In the genomic region with DNA sequence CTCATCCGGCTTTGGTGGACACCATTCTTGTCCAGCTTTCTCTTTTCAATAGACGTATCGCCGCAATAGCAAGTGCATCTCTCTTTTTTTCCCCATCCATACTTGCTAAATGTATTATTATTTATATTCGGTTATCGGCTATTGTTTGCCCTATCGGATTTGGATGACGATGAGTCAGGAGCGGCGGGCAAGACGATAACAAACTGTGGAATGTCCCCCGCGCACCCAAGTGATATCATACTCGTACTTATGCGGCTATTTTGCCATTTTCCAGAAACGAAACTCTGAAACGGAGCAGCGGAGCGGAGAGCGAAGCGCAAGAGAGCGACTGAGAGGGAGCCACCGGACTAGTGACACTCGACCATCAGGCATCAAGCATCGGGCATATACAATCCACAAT, we compare ENCODE assay signal across 3 fruit fly cellular contexts.
TF ChIP-seq lines count a peak whose summit lies in the region.

No protein-coding gene starts in this region.

- TF ChIP-seq CTCF in whole organism, embryonic (GFP tag; optimal IDR thresholded peaks at IDR 0.05; lab: Kevin White, UChicago), result no peak

TF ChIP-seq in whole organism, embryonic, 481 proteins besides CTCF, POLR2A, EP300 and RAD21:
- TF ChIP-seq CG7271 (tag; optimal IDR thresholded peaks at IDR 0.05; lab: Kevin White, UChicago), result no peak
- TF ChIP-seq exex (tag; optimal IDR thresholded peaks at IDR 0.05; lab: Kevin White, UChicago), result no peak
- TF ChIP-seq Trl (optimal IDR thresholded peaks at IDR 0.05; lab: Kevin White, UChicago), result peak; percentile 28 to 41
- no peak for TF ChIP-seq Trl (GFP tag; optimal IDR thresholded peaks at IDR 0.05; lab: Kevin White, UChicago)
- peak; percentile 89 for TF ChIP-seq sug (tag; optimal IDR thresholded peaks at IDR 0.05; lab: Kevin White, UChicago)
- no peak for TF ChIP-seq MESR4 (GFP tag; optimal IDR thresholded peaks at IDR 0.05; lab: Kevin White, UChicago)
- TF ChIP-seq CG4404 (GFP tag; IDR thresholded peaks at IDR 0.05; lab: Robert Waterston, UW), result no peak
- TF ChIP-seq CG10431 (GFP tag; optimal IDR thresholded peaks at IDR 0.05; lab: Kevin White, UChicago), result no peak
- TF ChIP-seq CG32772 (GFP tag; IDR thresholded peaks at IDR 0.05; lab: Robert Waterston, UW), result no peak
- TF ChIP-seq kay (GFP tag; optimal IDR thresholded peaks at IDR 0.05; lab: Kevin White, UChicago), result peak; percentile 50
- no peak for TF ChIP-seq CG4424 (GFP tag; optimal IDR thresholded peaks at IDR 0.05; lab: Kevin White, UChicago)
- TF ChIP-seq CG6654 (GFP tag; optimal IDR thresholded peaks at IDR 0.05; lab: Kevin White, UChicago), result no peak
- TF ChIP-seq ssp (GFP tag; IDR thresholded peaks at IDR 0.05; lab: Robert Waterston, UW), result no peak
- TF ChIP-seq CG6175 (GFP tag; IDR thresholded peaks at IDR 0.05; lab: Robert Waterston, UW), result no peak
- no peak for TF ChIP-seq CG31224 (GFP tag; IDR thresholded peaks at IDR 0.05; lab: Robert Waterston, UW)
- no peak for TF ChIP-seq Awh (GFP tag; IDR thresholded peaks at IDR 0.05; lab: Robert Waterston, UW)
- peak; percentile 98 for TF ChIP-seq sd (tag; optimal IDR thresholded peaks at IDR 0.05; lab: Kevin White, UChicago)
- no peak for TF ChIP-seq Hey (tag; optimal IDR thresholded peaks at IDR 0.05; lab: Kevin White, UChicago)
TF ChIP-seq in whole organism, embryonic: peak in this region for 4.

TF ChIP-seq in whole organism, prepupa, 60 proteins besides CTCF, POLR2A, EP300 and RAD21:
- TF ChIP-seq vri (GFP tag; optimal IDR thresholded peaks at IDR 0.05; lab: Kevin White, UChicago) (peak; percentile 74), topi (GFP tag; optimal IDR thresholded peaks at IDR 0.05; lab: Kevin White, UChicago) (no peak), CG3032 (tag; optimal IDR thresholded peaks at IDR 0.05; lab: Kevin White, UChicago) (no peak), fkh (GFP tag; optimal IDR thresholded peaks at IDR 0.05; lab: Kevin White, UChicago) (no peak), net (GFP tag; optimal IDR thresholded peaks at IDR 0.05; lab: Kevin White, UChicago) (no peak), Sox102F (GFP tag; optimal IDR thresholded peaks at IDR 0.05; lab: Kevin White, UChicago) (no peak), CG4318 (GFP tag; optimal IDR thresholded peaks at IDR 0.05; lab: Kevin White, UChicago) (no peak), Lpt (GFP tag; optimal IDR thresholded peaks at IDR 0.05; lab: Kevin White, UChicago) (no peak), CG6163 (GFP tag; IDR thresholded peaks at IDR 0.05; lab: Robert Waterston, UW) (no peak), Eip93F (GFP tag; optimal IDR thresholded peaks at IDR 0.05; lab: Kevin White, UChicago) (peak; percentile 17), pdm3 (GFP tag; optimal IDR thresholded peaks at IDR 0.05; lab: Kevin White, UChicago) (no peak), eg (GFP tag; IDR thresholded peaks at IDR 0.05; lab: Robert Waterston, UW) (no peak)

TF ChIP-seq in whole organism, wandering third instar larva, 38 proteins besides CTCF, POLR2A, EP300 and RAD21:
- TF ChIP-seq Rel (GFP tag; optimal IDR thresholded peaks at IDR 0.05; lab: Kevin White, UChicago) (no peak), Rel (tag; optimal IDR thresholded peaks at IDR 0.05; lab: Kevin White, UChicago) (peak; percentile 27), Vsx2 (GFP tag; optimal IDR thresholded peaks at IDR 0.05; lab: Kevin White, UChicago; ENCODE audit: partially characterized antibody) (no peak), Dif (GFP tag; optimal IDR thresholded peaks at IDR 0.05; lab: Kevin White, UChicago; ENCODE audit: partially characterized antibody) (peak; percentile 68), dl (GFP tag; optimal IDR thresholded peaks at IDR 0.05; lab: Kevin White, UChicago; ENCODE audit: insufficient read depth in 1 of 2, partially characterized antibody in 2 of 2) (peak in 1 of 2 experiments; percentile 43)
TF ChIP-seq in whole organism, wandering third instar larva: peak in this region for 3.
